Fruit fly (Drosophila melanogaster): ENCODE results near the gene pps.

DNA sequence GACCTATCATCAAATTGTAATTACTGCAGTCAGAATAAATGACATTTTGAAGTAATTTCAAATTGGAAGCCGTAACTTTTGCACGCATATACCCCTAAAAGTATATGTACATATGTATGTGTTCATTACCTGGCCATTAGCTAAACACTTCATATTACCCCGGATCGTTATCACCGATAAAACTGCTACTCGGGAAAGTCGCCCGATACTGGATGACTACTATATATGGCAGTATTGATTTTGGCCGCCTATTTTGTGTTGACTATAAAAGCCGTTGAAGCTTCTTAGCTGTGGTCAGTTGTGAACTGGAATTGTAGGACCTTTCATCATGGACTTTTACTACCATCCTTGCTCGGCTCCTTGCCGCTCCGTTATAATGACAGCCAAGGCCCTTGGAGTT lies 33.9 kb upstream of the pps start, which contains the start of gene GstD8:
- TF ChIP-seq CG8478 (optimal IDR thresholded peaks at IDR 0.05) = no peak
- no peak for TF ChIP-seq CTCF (optimal IDR thresholded peaks at IDR 0.05)

All from S2 (cell line).